Fruit fly (Drosophila melanogaster) whole organism, embryonic: ENCODE results near the gene Rabex-5.

ENCODE experiments used
- Ada2b ChIP-seq: fragments of 200-800 bp; sonication (Bioruptor generic); IDR thresholded peaks from 2 replicates; pipeline ENCODE4 v1.3.6; 2022; ENCODE audit warnings: missing biosample characterization, missing genetic modification characterization
- Bdp1 ChIP-seq: fragments of 200-800 bp; sonication (Bioruptor generic); optimal IDR thresholded peaks from 3 replicates; lab custom pipeline; 2016; ENCODE audit warnings: missing biosample characterization, missing genetic modification characterization
- Bgb ChIP-seq: fragments of 200-800 bp; sonication (Bioruptor generic); IDR thresholded peaks from 2 replicates; pipeline ENCODE4 v1.3.6; 2022; ENCODE audit warnings: missing biosample characterization, missing genetic modification characterization; ENCODE audit not compliant: partially characterized antibody
- Blimp-1 ChIP-seq: fragments of 200-800 bp; sonication (Bioruptor generic); optimal IDR thresholded peaks from 3 replicates; lab custom pipeline; 2018; ENCODE audit warnings: missing biosample characterization, missing genetic modification characterization, mild to moderate bottlenecking, moderate library complexity, missing genetic modification reagents
- C15 ChIP-seq: fragments of 200-800 bp; sonication (Bioruptor generic); IDR thresholded peaks from 3 replicates; pipeline ENCODE4 v1.3.6; 2022; ENCODE audit warnings: missing biosample characterization, missing genetic modification characterization
- CG11695 ChIP-seq: fragments of 200-800 bp; sonication (Bioruptor generic); IDR thresholded peaks from 3 replicates; pipeline ENCODE4 v1.3.6; 2022; ENCODE audit warnings: missing biosample characterization, missing genetic modification characterization
- CG12219 ChIP-seq: fragments of 200-800 bp; sonication (Bioruptor generic); optimal IDR thresholded peaks from 3 replicates; lab custom pipeline; 2018; ENCODE audit warnings: missing biosample characterization, mild to moderate bottlenecking, missing genetic modification characterization
- CG13287 ChIP-seq: fragments of 200-800 bp; sonication (Bioruptor generic); IDR thresholded peaks from 2 replicates; pipeline ENCODE4 v1.3.6; 2022; ENCODE audit warnings: missing biosample characterization, missing genetic modification characterization; ENCODE audit not compliant: partially characterized antibody
- CG14710 ChIP-seq: fragments of 200-800 bp; sonication (Bioruptor generic); optimal IDR thresholded peaks from 3 replicates; lab custom pipeline; 2019; ENCODE audit warnings: missing biosample characterization, mild to moderate bottlenecking, missing genetic modification characterization, moderate library complexity
- CG16813 ChIP-seq: fragments of 200-800 bp; sonication (Bioruptor generic); IDR thresholded peaks from 3 replicates; pipeline ENCODE4 v1.3.6; 2022; ENCODE audit warnings: missing biosample characterization, missing genetic modification characterization; ENCODE audit not compliant: partially characterized antibody
- CG17328 ChIP-seq: fragments of 200-800 bp; sonication (Bioruptor generic); IDR thresholded peaks from 2 replicates; pipeline ENCODE4 v1.3.6; 2022; ENCODE audit warnings: missing biosample characterization, missing genetic modification characterization
- CG17802 ChIP-seq: fragments of 200-800 bp; sonication (Bioruptor generic); optimal IDR thresholded peaks from 2 replicates; lab custom pipeline; 2018; ENCODE audit warnings: missing biosample characterization, mild to moderate bottlenecking, missing genetic modification characterization, moderate library complexity
- CG17829 ChIP-seq: fragments of 200-800 bp; optimal IDR thresholded peaks from 2 replicates; lab custom pipeline; 2019; ENCODE audit warnings: missing biosample characterization, mild to moderate bottlenecking, missing genetic modification characterization, moderate library complexity
- CG18476 ChIP-seq: fragments of 200-800 bp; sonication (Bioruptor generic); optimal IDR thresholded peaks from 2 replicates; lab custom pipeline; 2016; ENCODE audit warnings: missing biosample characterization, mild to moderate bottlenecking, missing genetic modification characterization
- CG2116 ChIP-seq: fragments of 200-800 bp; sonication (Bioruptor generic); optimal IDR thresholded peaks from 3 replicates; lab custom pipeline; 2018; ENCODE audit warnings: missing biosample characterization, mild to moderate bottlenecking, missing genetic modification characterization
- CG31365 ChIP-seq: fragments of 200-800 bp; sonication (Bioruptor generic); optimal IDR thresholded peaks from 2 replicates; lab custom pipeline; 2018; ENCODE audit warnings: missing biosample characterization, mild to moderate bottlenecking, missing genetic modification characterization
- CG31441 ChIP-seq: fragments of 200-800 bp; sonication (Bioruptor generic); IDR thresholded peaks from 2 replicates; pipeline ENCODE4 v1.3.6; 2022; ENCODE audit warnings: missing biosample characterization, missing genetic modification characterization
- CG3726 ChIP-seq: fragments of 200-800 bp; sonication (Bioruptor generic); IDR thresholded peaks from 3 replicates; pipeline ENCODE4, ENCODE4 v1.3.6; 2022; ENCODE audit warnings: missing biosample characterization, missing genetic modification characterization
- CG4328 ChIP-seq: fragments of 200-800 bp; sonication (Bioruptor generic); optimal IDR thresholded peaks from 3 replicates; lab custom pipeline; 2017; ENCODE audit warnings: missing biosample characterization, missing genetic modification reagents, missing genetic modification characterization
- CG4424 ChIP-seq: fragments of 200-800 bp; sonication (Bioruptor generic); optimal IDR thresholded peaks from 3 replicates; lab custom pipeline; 2016; ENCODE audit warnings: missing biosample characterization, missing genetic modification characterization
- CG9437 ChIP-seq: fragments of 200-800 bp; sonication (Bioruptor generic); optimal IDR thresholded peaks from 2 replicates; lab custom pipeline; 2018; ENCODE audit warnings: missing biosample characterization, mild to moderate bottlenecking, missing genetic modification characterization
- CrebB ChIP-seq: fragments of 200-800 bp; sonication (Bioruptor generic); optimal IDR thresholded peaks from 3 replicates; lab custom pipeline; 2018; ENCODE audit warnings: missing biosample characterization, mild to moderate bottlenecking, missing genetic modification characterization
- Dll ChIP-seq: fragments of 200-800 bp; sonication (Bioruptor generic); IDR thresholded peaks from 4 replicates; pipeline ENCODE4 v1.3.6; 2022; ENCODE audit warnings: missing biosample characterization, missing genetic modification characterization; ENCODE audit not compliant: partially characterized antibody
- E2f1 ChIP-seq: fragments of 200-800 bp; sonication (Bioruptor generic); IDR thresholded peaks from 2 replicates; pipeline ENCODE4 v1.3.6; 2022; ENCODE audit warnings: missing biosample characterization, missing genetic modification characterization
- MTF-1 ChIP-seq: fragments of 200-800 bp; sonication (Bioruptor generic); optimal IDR thresholded peaks from 2 replicates; lab custom pipeline; 2018; ENCODE audit warnings: missing biosample characterization, mild to moderate bottlenecking, missing genetic modification characterization, borderline replicate concordance
- Nf-YC ChIP-seq: fragments of 200-800 bp; optimal IDR thresholded peaks from 3 replicates; lab custom pipeline; 2019; ENCODE audit warnings: missing biosample characterization, mild to moderate bottlenecking, missing genetic modification characterization, moderate library complexity
- Oli ChIP-seq: fragments of 200-800 bp; sonication (Bioruptor generic); optimal IDR thresholded peaks from 2 replicates; lab custom pipeline; 2018; ENCODE audit warnings: missing biosample characterization, mild to moderate bottlenecking, missing genetic modification characterization, moderate library complexity
- Pdp1 ChIP-seq, 2 experiments: fragments of 200-800 bp; sonication (Bioruptor generic); optimal IDR thresholded peaks; 3 replicates each; lab custom pipeline; 2016; ENCODE audit warnings: missing biosample characterization in 2 of 2, missing genetic modification characterization in 2 of 2, mild to moderate bottlenecking in 1 of 2, moderate library complexity in 1 of 2
- Poxn ChIP-seq: fragments of 200-800 bp; sonication (Bioruptor generic); IDR thresholded peaks from 2 replicates; pipeline ENCODE4 v1.3.6; 2022; ENCODE audit warnings: missing biosample characterization, missing genetic modification characterization
- YL-1 ChIP-seq: fragments of 200-800 bp; sonication (Bioruptor generic); optimal IDR thresholded peaks from 3 replicates; lab custom pipeline; 2017; ENCODE audit warnings: missing biosample characterization, mild to moderate bottlenecking, missing genetic modification characterization
- al ChIP-seq: fragments of 200-800 bp; sonication (Bioruptor generic); IDR thresholded peaks from 2 replicates; pipeline ENCODE4 v1.3.6; 2022; ENCODE audit warnings: missing biosample characterization, missing genetic modification characterization
- ara ChIP-seq: fragments of 200-800 bp; sonication (Bioruptor generic); IDR thresholded peaks from 2 replicates; pipeline ENCODE4 v1.3.6; 2022; ENCODE audit warnings: missing biosample characterization, missing genetic modification characterization
- chif ChIP-seq, 2 experiments: fragments of 200-800 bp; sonication (Bioruptor generic); optimal IDR thresholded peaks; 3 replicates each; lab custom pipeline; 2016; ENCODE audit warnings: missing biosample characterization in 2 of 2, missing genetic modification characterization in 2 of 2
- chm ChIP-seq: fragments of 200-800 bp; sonication (Bioruptor generic); IDR thresholded peaks from 2 replicates; pipeline ENCODE4 v1.3.6; 2022; ENCODE audit warnings: missing biosample characterization, missing genetic modification characterization
- crol ChIP-seq: fragments of 200-800 bp; sonication (Bioruptor generic); IDR thresholded peaks from 2 replicates; pipeline ENCODE4 v1.3.6; 2022; ENCODE audit warnings: missing biosample characterization, missing genetic modification characterization
- dimm ChIP-seq: fragments of 200-800 bp; sonication (Bioruptor generic); IDR thresholded peaks from 2 replicates; pipeline ENCODE4 v1.3.6; 2022; ENCODE audit warnings: missing biosample characterization, missing genetic modification characterization
- dmrt99B ChIP-seq: fragments of 200-800 bp; sonication (Bioruptor generic); optimal IDR thresholded peaks from 2 replicates; lab custom pipeline; 2018; ENCODE audit warnings: missing biosample characterization, mild to moderate bottlenecking, missing genetic modification characterization, moderate library complexity
- gcm ChIP-seq: fragments of 200-800 bp; sonication (Bioruptor generic); optimal IDR thresholded peaks from 2 replicates; lab custom pipeline; 2019; ENCODE audit warnings: missing biosample characterization, mild to moderate bottlenecking, missing genetic modification characterization, moderate library complexity
- gcm2 ChIP-seq: fragments of 200-800 bp; sonication (Bioruptor generic); optimal IDR thresholded peaks from 2 replicates; lab custom pipeline; 2016; ENCODE audit warnings: missing biosample characterization, missing genetic modification characterization
- h ChIP-seq: fragments of >200 bp; optimal IDR thresholded peaks from 2 replicates; lab custom pipeline; 2017
- nom ChIP-seq: fragments of 200-800 bp; sonication (Bioruptor generic); optimal IDR thresholded peaks from 2 replicates; lab custom pipeline; 2017; ENCODE audit warnings: missing biosample characterization, missing genetic modification characterization, mild to moderate bottlenecking, moderate library complexity, missing genetic modification reagents
- otp ChIP-seq: fragments of 200-800 bp; sonication (Bioruptor generic); IDR thresholded peaks from 3 replicates; pipeline ENCODE4, ENCODE4 v1.3.6; 2022; ENCODE audit warnings: missing biosample characterization, missing genetic modification characterization
- peb ChIP-seq: fragments of 200-800 bp; sonication (Bioruptor generic); IDR thresholded peaks from 2 replicates; pipeline ENCODE4 v1.3.6; 2022; ENCODE audit warnings: missing biosample characterization, missing genetic modification characterization
- pho ChIP-seq: fragments of 200-800 bp; sonication (Bioruptor generic); optimal IDR thresholded peaks from 2 replicates; lab custom pipeline; 2016; ENCODE audit warnings: missing biosample characterization, missing genetic modification characterization
- prd ChIP-seq, 3 experiments: fragments of >200 bp in 2 of 3; fragments of 200-800 bp in 1 of 3; sonication (Bioruptor generic) in 1 of 3; optimal IDR thresholded peaks in 2 of 3; IDR thresholded peaks in 1 of 3; 2 replicates in 2 of 3; 3 replicates in 1 of 3; pipeline versions ENCODE4 v1.3.6 to Lab custom; 2017 to 2022; ENCODE audit warnings: missing biosample characterization in 1 of 3, missing genetic modification characterization in 1 of 3
- scrt ChIP-seq: fragments of 200-800 bp; sonication (Bioruptor generic); optimal IDR thresholded peaks from 2 replicates; lab custom pipeline; 2018; ENCODE audit warnings: missing biosample characterization, mild to moderate bottlenecking, missing genetic modification characterization, moderate library complexity
- sens-2 ChIP-seq: fragments of 200-800 bp; sonication (Bioruptor generic); IDR thresholded peaks from 2 replicates; pipeline ENCODE4 v1.3.6; 2022; ENCODE audit warnings: missing biosample characterization, missing genetic modification characterization
- sqz ChIP-seq: fragments of 200-800 bp; sonication (Bioruptor generic); optimal IDR thresholded peaks from 3 replicates; lab custom pipeline; 2018; ENCODE audit warnings: missing biosample characterization, mild to moderate bottlenecking, missing genetic modification characterization
- toy ChIP-seq: fragments of 200-800 bp; sonication (Bioruptor generic); IDR thresholded peaks from 2 replicates; pipeline ENCODE4 v1.3.6; 2022; ENCODE audit warnings: missing biosample characterization, missing genetic modification characterization
- trem ChIP-seq: fragments of 200-800 bp; optimal IDR thresholded peaks from 3 replicates; lab custom pipeline; 2019; ENCODE audit warnings: missing biosample characterization, mild to moderate bottlenecking, missing genetic modification characterization, moderate library complexity
- zfh1 ChIP-seq: fragments of 200-800 bp; sonication (Bioruptor generic); IDR thresholded peaks from 3 replicates; pipeline ENCODE4 v1.3.6; 2022; ENCODE audit warnings: missing biosample characterization, missing genetic modification characterization

Rabex-5 gene

DNA sequence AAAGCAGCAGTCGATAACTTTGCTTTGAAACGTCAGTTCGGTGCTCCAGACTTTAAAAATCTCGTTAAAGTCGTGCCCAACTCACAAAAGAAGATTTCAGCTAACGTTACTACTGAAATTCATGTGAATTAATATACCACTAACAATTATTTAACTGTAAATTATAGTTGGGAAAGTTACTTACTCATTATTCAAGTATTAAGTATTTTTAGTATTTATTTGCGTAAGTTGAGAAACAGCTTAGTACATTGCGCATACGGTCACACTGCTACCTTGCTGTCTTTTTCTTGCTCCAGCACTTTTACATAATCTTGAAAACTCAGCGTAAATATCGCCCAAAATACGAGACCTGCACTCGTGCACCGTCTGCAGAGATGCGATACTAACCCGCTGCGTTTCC lies 34.0 kb downstream of the Rabex-5 start, which contains the start of gene ND-ACP (continued):
- TF ChIP-seq CG9437 (GFP tag; lab: Kevin White, UChicago) (no peak), chm (GFP tag; lab: Robert Waterston, UW) (no peak), sqz (GFP tag; lab: Kevin White, UChicago) (no peak), CG2116 (GFP tag; lab: Kevin White, UChicago) (peak; percentile 79), h (lab: Kevin White, UChicago) (no peak), dimm (GFP tag; lab: Robert Waterston, UW) (no peak), sens-2 (GFP tag; lab: Robert Waterston, UW) (no peak), Bgb (GFP tag; lab: Robert Waterston, UW) (no peak), C15 (GFP tag; lab: Robert Waterston, UW) (no peak), Blimp-1 (no peak), CG16813 (GFP tag; lab: Robert Waterston, UW) (no peak), peb (no peak), E2f1 (GFP tag; lab: Robert Waterston, UW) (no peak), otp (GFP tag; lab: Robert Waterston, UW) (no peak), chif (GFP tag; optimal IDR thresholded peaks at IDR 0.05; lab: Kevin White, UChicago) (no peak), crol (GFP tag; lab: Robert Waterston, UW) (no peak), CG31441 (no peak), YL-1 (GFP tag; lab: Kevin White, UChicago) (peak; percentile 75), CG31365 (tag; lab: Kevin White, UChicago) (no peak), CG11695 (no peak), Oli (no peak), toy (GFP tag; lab: Robert Waterston, UW) (no peak), Bdp1 (GFP tag; lab: Kevin White, UChicago) (no peak), CG4424 (GFP tag; lab: Kevin White, UChicago) (no peak), zfh1 (no peak), Ada2b (no peak), CG3726 (no peak), CG17328 (GFP tag; lab: Robert Waterston, UW) (no peak), CG4328 (no peak), pho (GFP tag; lab: Kevin White, UChicago) (no peak), al (GFP tag; lab: Robert Waterston, UW) (no peak), Nf-YC (tag; lab: Kevin White, UChicago) (peak; percentile 24), CG18476 (GFP tag; lab: Kevin White, UChicago) (no peak), Dll (GFP tag; lab: Robert Waterston, UW) (0 out of 4 replicates have a peak, but pooled peaks have one; percentile 41), CG17829 (tag; lab: Kevin White, UChicago) (no peak), ara (GFP tag; lab: Robert Waterston, UW) (no peak), trem (tag; lab: Kevin White, UChicago) (peak; percentile 72), dmrt99B (tag; lab: Kevin White, UChicago) (no peak), Pdp1 (GFP tag; optimal IDR thresholded peaks at IDR 0.05; lab: Kevin White, UChicago) (peak in 1 of 2 experiments; percentile 98), prd (optimal IDR thresholded peaks at IDR 0.05; lab: Kevin White, UChicago) (no peak), prd (GFP tag; IDR thresholded peaks at IDR 0.05; lab: Robert Waterston, UW) (no peak), Poxn (GFP tag; lab: Robert Waterston, UW) (no peak), CG12219 (GFP tag; lab: Kevin White, UChicago) (no peak), CrebB (tag; lab: Kevin White, UChicago) (no peak), MTF-1 (GFP tag; lab: Kevin White, UChicago) (no peak), gcm (no peak), CG17802 (tag; lab: Kevin White, UChicago) (no peak), CG13287 (GFP tag; lab: Robert Waterston, UW) (no peak; the same call in 1 of the 2 replicates), nom (GFP tag; lab: Kevin White, UChicago) (no peak), scrt (GFP tag; lab: Kevin White, UChicago) (no peak), gcm2 (GFP tag; lab: Kevin White, UChicago) (no peak), CG14710 (peak; percentile 66)
